Fruit fly (Drosophila melanogaster) whole organism, prepupa: ENCODE results near the gene CG14957.
A peak's percentile ranks its signal among the peaks of the same experiment; 100 is the strongest.

ENCODE experiments used
- Blimp-1 ChIP-seq: fragments of 200-800 bp; sonication (Bioruptor generic); optimal IDR thresholded peaks from 3 replicates; lab custom pipeline; 2017; ENCODE audit warnings: missing biosample characterization, missing genetic modification characterization, mild to moderate bottlenecking, moderate library complexity, missing genetic modification reagents
- CG10631 ChIP-seq: fragments of 200-800 bp; sonication (Bioruptor generic); optimal IDR thresholded peaks from 2 replicates; lab custom pipeline; 2016; ENCODE audit warnings: missing biosample characterization, missing genetic modification characterization
- CG10669 ChIP-seq: fragments of 200-800 bp; sonication (Bioruptor generic); optimal IDR thresholded peaks from 3 replicates; lab custom pipeline; 2018; ENCODE audit warnings: missing biosample characterization, mild to moderate bottlenecking, missing genetic modification characterization, moderate library complexity
- CG11294 ChIP-seq: fragments of 200-800 bp; sonication (Bioruptor generic); IDR thresholded peaks from 2 replicates; pipeline ENCODE4 v1.3.6; 2022; ENCODE audit warnings: missing biosample characterization, missing genetic modification characterization
- CG11762 ChIP-seq: fragments of 200-800 bp; sonication (Bioruptor generic); optimal IDR thresholded peaks from 3 replicates; lab custom pipeline; 2016; ENCODE audit warnings: missing biosample characterization, missing genetic modification characterization; ENCODE audit not compliant: insufficient read depth
- CG11902 ChIP-seq: fragments of 200-800 bp; sonication (Bioruptor generic); optimal IDR thresholded peaks from 3 replicates; lab custom pipeline; 2016; ENCODE audit warnings: missing biosample characterization, missing genetic modification characterization
- CG15336 ChIP-seq: fragments of 200-800 bp; sonication (Bioruptor generic); IDR thresholded peaks from 2 replicates; pipeline ENCODE4 v1.3.6; 2022; ENCODE audit warnings: missing biosample characterization, missing genetic modification characterization
- CG1621 ChIP-seq: fragments of 200-800 bp; sonication (Bioruptor generic); optimal IDR thresholded peaks from 3 replicates; lab custom pipeline; 2018; ENCODE audit warnings: missing biosample characterization, mild to moderate bottlenecking, missing genetic modification characterization
- CG31627 ChIP-seq: fragments of 200-800 bp; sonication (Bioruptor generic); optimal IDR thresholded peaks from 3 replicates; lab custom pipeline; 2016; ENCODE audit warnings: missing biosample characterization, missing genetic modification characterization
- CG6163 ChIP-seq: fragments of 200-800 bp; sonication (Bioruptor generic); IDR thresholded peaks from 3 replicates; pipeline ENCODE4 v1.3.6; 2022; ENCODE audit warnings: missing biosample characterization, missing genetic modification characterization
- CG6276 ChIP-seq: fragments of 200-800 bp; sonication (Bioruptor generic); optimal IDR thresholded peaks from 2 replicates; lab custom pipeline; 2017; ENCODE audit warnings: missing biosample characterization, mild to moderate bottlenecking, missing genetic modification characterization
- CG6792 ChIP-seq: fragments of 200-800 bp; sonication (Bioruptor generic); optimal IDR thresholded peaks from 3 replicates; lab custom pipeline; 2016; ENCODE audit warnings: missing biosample characterization, missing genetic modification characterization
- CG6808 ChIP-seq: fragments of 200-800 bp; sonication (Bioruptor generic); optimal IDR thresholded peaks from 3 replicates; lab custom pipeline; 2017; ENCODE audit warnings: missing biosample characterization, missing genetic modification characterization, mild to moderate bottlenecking, moderate library complexity, missing genetic modification reagents
- CG6854 ChIP-seq: fragments of 200-800 bp; sonication (Bioruptor generic); optimal IDR thresholded peaks from 2 replicates; lab custom pipeline; 2017; ENCODE audit warnings: missing biosample characterization, mild to moderate bottlenecking, missing genetic modification characterization
- CG8119 ChIP-seq: fragments of 200-800 bp; sonication (Bioruptor generic); IDR thresholded peaks from 3 replicates; pipeline ENCODE4 v1.3.6; 2022; ENCODE audit warnings: missing biosample characterization, missing genetic modification characterization
- CG9139 ChIP-seq: fragments of 200-800 bp; sonication (Bioruptor generic); optimal IDR thresholded peaks from 3 replicates; lab custom pipeline; 2017; ENCODE audit warnings: missing biosample characterization, mild to moderate bottlenecking, missing genetic modification characterization
- Eip75B ChIP-seq: fragments of 200-800 bp; sonication (Bioruptor generic); optimal IDR thresholded peaks from 3 replicates; lab custom pipeline; 2016; ENCODE audit warnings: missing biosample characterization, missing genetic modification characterization
- Eip78C ChIP-seq: fragments of 200-800 bp; sonication (Bioruptor generic); peaks from one replicate; lab custom pipeline; 2016; ENCODE audit warnings: missing biosample characterization, missing genetic modification characterization
- Eip93F ChIP-seq: fragments of 200-800 bp; sonication (Bioruptor generic); optimal IDR thresholded peaks from 2 replicates; lab custom pipeline; 2016; ENCODE audit warnings: missing biosample characterization, mild to moderate bottlenecking, missing genetic modification characterization
- Ets21C ChIP-seq: fragments of 200-800 bp; sonication (Bioruptor generic); optimal IDR thresholded peaks from 3 replicates; lab custom pipeline; 2016; ENCODE audit warnings: missing biosample characterization, missing genetic modification characterization
- Ets96B ChIP-seq: fragments of 200-800 bp; optimal IDR thresholded peaks from 2 replicates; lab custom pipeline; 2019; ENCODE audit warnings: missing biosample characterization, mild to moderate bottlenecking, missing genetic modification characterization, moderate library complexity
- Hr39 ChIP-seq: fragments of 200-800 bp; sonication (Bioruptor generic); optimal IDR thresholded peaks from 2 replicates; lab custom pipeline; 2016; ENCODE audit warnings: missing biosample characterization, missing genetic modification characterization
- Hr4 ChIP-seq: fragments of 200-800 bp; sonication (Bioruptor generic); optimal IDR thresholded peaks from 3 replicates; lab custom pipeline; 2016; ENCODE audit warnings: missing biosample characterization, missing genetic modification characterization
- Lpt ChIP-seq: fragments of 200-800 bp; sonication (Bioruptor generic); optimal IDR thresholded peaks from 3 replicates; lab custom pipeline; 2016; ENCODE audit warnings: missing biosample characterization, missing genetic modification characterization
- Smox ChIP-seq: fragments of 200-800 bp; sonication (Bioruptor generic); optimal IDR thresholded peaks from 3 replicates; lab custom pipeline; 2016; ENCODE audit warnings: missing biosample characterization, missing genetic modification characterization
- Sox102F ChIP-seq: fragments of 200-800 bp; sonication (Bioruptor generic); optimal IDR thresholded peaks from 2 replicates; lab custom pipeline; 2016; ENCODE audit warnings: missing biosample characterization, mild to moderate bottlenecking, missing genetic modification characterization
- Sox14 ChIP-seq: fragments of 200-800 bp; sonication (Bioruptor generic); optimal IDR thresholded peaks from 3 replicates; lab custom pipeline; 2016; ENCODE audit warnings: missing biosample characterization, missing genetic modification characterization
- Sox15 ChIP-seq: fragments of 200-800 bp; sonication (Bioruptor generic); optimal IDR thresholded peaks from 3 replicates; lab custom pipeline; 2016; ENCODE audit warnings: missing biosample characterization, missing genetic modification characterization
- achi ChIP-seq: fragments of 200-800 bp; sonication (Bioruptor generic); optimal IDR thresholded peaks from 3 replicates; lab custom pipeline; 2016; ENCODE audit warnings: missing biosample characterization, missing genetic modification characterization
- acj6 ChIP-seq: fragments of 200-800 bp; sonication (Bioruptor generic); optimal IDR thresholded peaks from 3 replicates; lab custom pipeline; 2016; ENCODE audit warnings: missing biosample characterization, missing genetic modification characterization
- cyc ChIP-seq: fragments of 200-800 bp; sonication (Bioruptor generic); optimal IDR thresholded peaks from 3 replicates; lab custom pipeline; 2016; ENCODE audit warnings: missing biosample characterization, missing genetic modification characterization
- dac ChIP-seq: fragments of 200-800 bp; sonication (Bioruptor generic); optimal IDR thresholded peaks from 2 replicates; lab custom pipeline; 2017; ENCODE audit warnings: missing biosample characterization, mild to moderate bottlenecking, missing genetic modification characterization
- dsx ChIP-seq: fragments of 200-800 bp; optimal IDR thresholded peaks from 3 replicates; lab custom pipeline; 2019; ENCODE audit warnings: missing biosample characterization, mild to moderate bottlenecking, missing genetic modification characterization, moderate library complexity; ENCODE audit not compliant: poor library complexity, severe bottlenecking
- esn ChIP-seq: fragments of 200-800 bp; sonication (Bioruptor generic); optimal IDR thresholded peaks from 2 replicates; lab custom pipeline; 2016; ENCODE audit warnings: missing biosample characterization, mild to moderate bottlenecking, missing genetic modification characterization, moderate library complexity
- fd59A ChIP-seq: fragments of 200-800 bp; sonication (Bioruptor generic); optimal IDR thresholded peaks from 2 replicates; lab custom pipeline; 2017; ENCODE audit warnings: missing biosample characterization, mild to moderate bottlenecking, missing genetic modification characterization, missing genetic modification reagents
- fkh ChIP-seq: fragments of 200-800 bp; sonication (Bioruptor generic); optimal IDR thresholded peaks from 3 replicates; lab custom pipeline; 2017; ENCODE audit warnings: missing biosample characterization, mild to moderate bottlenecking, missing genetic modification characterization, moderate library complexity
- lz ChIP-seq: fragments of 200-800 bp; sonication (Bioruptor generic); optimal IDR thresholded peaks from 3 replicates; lab custom pipeline; 2016; ENCODE audit warnings: missing biosample characterization, missing genetic modification characterization
- net ChIP-seq: fragments of 200-800 bp; sonication (Bioruptor generic); optimal IDR thresholded peaks from 3 replicates; lab custom pipeline; 2016; ENCODE audit warnings: missing biosample characterization, missing genetic modification characterization
- salr ChIP-seq, 2 experiments: fragments of 200-800 bp; sonication (Bioruptor generic); optimal IDR thresholded peaks; 3 replicates each; lab custom pipeline; 2016 to 2018; ENCODE audit warnings: missing biosample characterization in 2 of 2, missing genetic modification characterization in 2 of 2, mild to moderate bottlenecking in 1 of 2
- svp ChIP-seq: fragments of 200-800 bp; sonication (Bioruptor generic); peaks from one replicate; lab custom pipeline; 2016; ENCODE audit warnings: missing biosample characterization, missing genetic modification characterization
- topi ChIP-seq: fragments of 200-800 bp; sonication (Bioruptor generic); optimal IDR thresholded peaks from 3 replicates; lab custom pipeline; 2016; ENCODE audit warnings: missing biosample characterization, missing genetic modification characterization
- vri ChIP-seq: fragments of 200-800 bp; sonication (Bioruptor generic); optimal IDR thresholded peaks from 3 replicates; lab custom pipeline; 2016; ENCODE audit warnings: missing biosample characterization, mild to moderate bottlenecking, missing genetic modification characterization

Gene CG14957

dm6 chr3L:3224740-3225719 lies 37.7 kb downstream of the CG14957 start, which contains the start of gene Larp4B:
TSS of gene Larp4B (plus strand) at chr3L:3224838.
- no peak for TF ChIP-seq CG6854 (GFP tag; lab: Kevin White, UChicago)
- no peak for TF ChIP-seq Eip93F (GFP tag; lab: Kevin White, UChicago)
- no peak for TF ChIP-seq Smox (GFP tag; lab: Kevin White, UChicago)
- TF ChIP-seq CG6792 = no peak
- no peak for TF ChIP-seq Sox102F (GFP tag; lab: Kevin White, UChicago)
- TF ChIP-seq topi (GFP tag; lab: Kevin White, UChicago) = no peak
- TF ChIP-seq CG6808 = no peak
- TF ChIP-seq dsx = no peak
- peak; percentile 8 for TF ChIP-seq lz
- no peak for TF ChIP-seq fkh
- no peak for TF ChIP-seq vri (GFP tag; lab: Kevin White, UChicago)
- no peak for TF ChIP-seq CG10669 (GFP tag; lab: Kevin White, UChicago)
- TF ChIP-seq achi (GFP tag; lab: Kevin White, UChicago) = no peak
- no peak for TF ChIP-seq Ets96B (tag; lab: Kevin White, UChicago)
- no peak for TF ChIP-seq CG11294
- no peak for TF ChIP-seq CG1621 (tag; lab: Kevin White, UChicago)
- no peak for TF ChIP-seq Ets21C
- TF ChIP-seq CG9139 (GFP tag; lab: Kevin White, UChicago) = no peak
- no peak for TF ChIP-seq acj6 (GFP tag; lab: Kevin White, UChicago)
- no peak for TF ChIP-seq Hr4 (GFP tag; lab: Kevin White, UChicago)
- no peak for TF ChIP-seq CG11762 (GFP tag; lab: Kevin White, UChicago)
- no peak for TF ChIP-seq CG8119 (GFP tag; lab: Robert Waterston, UW)
- no peak for TF ChIP-seq net
- TF ChIP-seq CG6276 (GFP tag; lab: Kevin White, UChicago) = no peak
- TF ChIP-seq svp (GFP tag; lab: Kevin White, UChicago) = no peak
- peak; percentile 40 for TF ChIP-seq esn
- peak; percentile 75 for TF ChIP-seq Eip78C (GFP tag; lab: Kevin White, UChicago)
- TF ChIP-seq CG6163 (GFP tag; lab: Robert Waterston, UW) = no peak
- TF ChIP-seq CG10631 (GFP tag; lab: Kevin White, UChicago) = no peak
- TF ChIP-seq dac = no peak
- TF ChIP-seq Blimp-1 (GFP tag; lab: Kevin White, UChicago) = peak; percentile 41
- no peak for TF ChIP-seq salr (GFP tag; optimal IDR thresholded peaks at IDR 0.05; lab: Kevin White, UChicago)
- no peak for TF ChIP-seq cyc
- TF ChIP-seq CG15336 (GFP tag; lab: Robert Waterston, UW) = no peak
- TF ChIP-seq Lpt = no peak
- no peak for TF ChIP-seq Eip75B (GFP tag; lab: Kevin White, UChicago)
- no peak for TF ChIP-seq Sox15
- TF ChIP-seq fd59A (GFP tag; lab: Kevin White, UChicago) = no peak
- peak; percentile 43 for TF ChIP-seq Sox14 (GFP tag; lab: Kevin White, UChicago)
- no peak for TF ChIP-seq CG11902
- peak; percentile 38 for TF ChIP-seq CG31627 (GFP tag; lab: Kevin White, UChicago)
- TF ChIP-seq Hr39 (GFP tag; lab: Kevin White, UChicago) = no peak
